Worm (Caenorhabditis elegans) whole organism, L4/young adult: Measurements from ENCODE around the gene dmsr-8.

Experiments
- W03F9.2 ChIP-seq: fragments of 150-350 bp; optimal IDR thresholded peaks from 2 replicates; lab custom pipeline; 2014; ENCODE audit warnings: missing biosample characterization, missing genetic modification characterization
- dao-5 ChIP-seq: sonication (generic microtip); optimal IDR thresholded peaks from 2 replicates; lab custom pipeline; 2016; ENCODE audit warnings: missing genotype, missing genetic modification characterization, moderate library complexity, missing compliant biosample characterization
- him-1 ChIP-seq: sonication (generic microtip); optimal IDR thresholded peaks from 2 replicates; lab custom pipeline; 2016; ENCODE audit warnings: missing genotype, missing genetic modification reagents, missing genetic modification characterization, missing compliant biosample characterization

The dmsr-8 gene

ce11 chrV:10536095-10536691, 22.0 kb upstream of the dmsr-8 start, which contains the start of gene ppm-1.A:
ppm-1.A (minus strand) TSS chrV:10536388.
- TF ChIP-seq him-1 (tag; lab: Kevin White, UChicago) (no peak), W03F9.2 (no peak), dao-5 (tag; lab: Kevin White, UChicago) (no peak)

DNA sequence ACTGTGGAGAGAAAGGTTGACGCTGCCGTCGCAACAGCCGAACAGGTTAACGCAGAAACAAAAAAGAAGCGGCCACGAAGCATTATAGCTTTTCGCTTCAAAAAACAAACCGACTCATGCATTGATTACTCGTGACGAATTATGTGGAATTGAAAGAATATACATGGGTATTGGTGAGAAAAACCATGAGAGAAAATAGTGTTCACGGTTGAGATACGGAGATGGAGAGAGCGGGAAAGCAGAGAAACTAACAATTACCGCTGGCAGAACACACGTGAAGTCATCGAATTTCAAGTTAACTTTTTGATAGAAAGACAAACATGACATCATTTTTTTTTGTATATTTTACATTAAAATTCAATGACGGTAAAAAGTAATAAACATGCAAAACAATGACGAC, 21.2 kb upstream of the dmsr-8 start:
- TF ChIP-seq W03F9.2 (peak; percentile 20), him-1 (tag; lab: Kevin White, UChicago) (no peak)

- no peak for TF ChIP-seq dao-5 (tag; lab: Kevin White, UChicago)
- no peak for TF ChIP-seq W03F9.2
- TF ChIP-seq him-1 (tag; lab: Kevin White, UChicago), result no peak
Measured at ce11 chrV:10532725-10533124, 18.6 kb upstream of the dmsr-8 start, which contains the start of gene txt-10. txt-10 (minus strand) TSS chrV:10532825.

ce11 chrV:10529600-10529999, 15.4 kb upstream of the dmsr-8 start:
- TF ChIP-seq dao-5 (tag; lab: Kevin White, UChicago), result no peak
- TF ChIP-seq him-1 (tag; lab: Kevin White, UChicago), result no peak
- no peak for TF ChIP-seq W03F9.2

- TF ChIP-seq W03F9.2 (no peak), him-1 (tag; lab: Kevin White, UChicago) (no peak), dao-5 (tag; lab: Kevin White, UChicago) (no peak)
Measured at ce11 chrV:10528500-10528899, 14.3 kb upstream of the dmsr-8 start, which contains the start of gene F25D1.3. F25D1.3 (plus strand) TSS chrV:10528724.

DNA sequence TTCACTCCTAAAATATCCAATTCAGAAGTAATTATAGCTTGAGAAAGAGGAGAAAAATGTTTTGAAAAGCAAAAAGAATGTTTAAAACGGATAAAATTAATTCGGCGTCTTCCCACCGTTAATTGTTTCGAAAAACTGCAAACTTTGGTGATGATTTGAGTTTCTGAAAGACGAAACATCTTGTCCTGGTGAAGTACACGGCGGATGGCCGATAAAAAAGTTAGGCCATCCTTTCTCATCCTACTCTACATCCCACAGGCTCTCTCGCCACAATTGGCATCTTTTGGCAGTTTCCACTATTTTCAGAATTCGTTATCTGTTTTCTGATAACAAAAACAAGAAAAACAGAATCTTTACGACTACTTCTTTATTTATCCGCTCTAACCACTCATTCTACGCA, 11.7 kb upstream of the dmsr-8 start, which contains the start of the genes C35A5.8 and hda-11:
TSS of gene C35A5.8 (minus strand) at position 7 of the 400 bp plus-strand sequence.
TSS of gene hda-11 (plus strand) at position 283 of the 400 bp plus-strand sequence.
- TF ChIP-seq him-1 (tag; lab: Kevin White, UChicago), result peak; percentile 47
- TF ChIP-seq W03F9.2, result no peak

DNA sequence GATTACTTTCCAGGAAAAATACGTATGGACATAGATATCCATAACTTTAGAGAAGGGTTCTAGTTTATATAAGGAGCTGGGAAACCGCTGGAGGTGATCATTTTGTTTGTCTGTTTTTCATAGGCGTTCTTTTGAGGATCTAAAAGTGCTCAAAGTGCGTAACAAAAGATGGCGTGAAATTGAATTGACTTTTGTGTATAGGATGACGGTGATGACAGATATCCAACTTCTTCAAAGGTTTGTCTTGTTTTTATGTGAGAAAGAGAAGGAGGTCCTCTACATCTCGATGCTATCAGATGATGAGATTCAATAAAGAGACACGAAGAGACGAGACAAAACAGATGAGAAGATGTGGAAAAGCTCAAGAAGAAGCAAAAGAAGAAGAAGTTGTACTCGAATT, 2.5 kb upstream of the dmsr-8 start:
- TF ChIP-seq W03F9.2 (no peak), him-1 (tag; lab: Kevin White, UChicago) (no peak), dao-5 (tag; lab: Kevin White, UChicago) (no peak)

ce11 chrV:10508855-10509254, 5.3 kb downstream of the dmsr-8 start, which contains the start of gene C35A5.6:
C35A5.6 (plus strand) TSS chrV:10509137.
- TF ChIP-seq W03F9.2 (no peak), dao-5 (tag; lab: Kevin White, UChicago) (no peak), him-1 (tag; lab: Kevin White, UChicago) (no peak)

DNA sequence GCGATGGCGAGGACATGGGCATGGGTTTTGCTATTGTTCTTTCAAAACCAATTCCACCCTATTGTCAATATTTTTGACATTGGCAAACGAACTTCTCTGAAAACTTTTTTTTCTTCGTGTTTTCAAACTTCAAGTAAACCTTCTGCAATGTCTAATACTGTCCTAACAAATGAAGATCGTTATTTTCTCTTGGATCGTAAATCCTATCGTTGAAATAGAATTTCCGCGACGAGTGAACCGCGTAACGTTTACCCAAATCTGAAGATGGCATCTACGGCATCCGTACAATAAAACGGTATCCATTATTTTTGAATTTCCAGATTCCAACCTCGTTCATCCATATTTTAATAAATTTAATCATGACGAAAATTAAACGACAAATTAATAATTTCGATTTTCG, 8.6 kb downstream of the dmsr-8 start, which contains the start of gene C35A5.5:
TSS of gene C35A5.5 (plus strand) at position 301 of the 400 bp plus-strand sequence.
- TF ChIP-seq dao-5 (tag; lab: Kevin White, UChicago), result no peak
- no peak for TF ChIP-seq W03F9.2
- TF ChIP-seq him-1 (tag; lab: Kevin White, UChicago), result no peak

DNA sequence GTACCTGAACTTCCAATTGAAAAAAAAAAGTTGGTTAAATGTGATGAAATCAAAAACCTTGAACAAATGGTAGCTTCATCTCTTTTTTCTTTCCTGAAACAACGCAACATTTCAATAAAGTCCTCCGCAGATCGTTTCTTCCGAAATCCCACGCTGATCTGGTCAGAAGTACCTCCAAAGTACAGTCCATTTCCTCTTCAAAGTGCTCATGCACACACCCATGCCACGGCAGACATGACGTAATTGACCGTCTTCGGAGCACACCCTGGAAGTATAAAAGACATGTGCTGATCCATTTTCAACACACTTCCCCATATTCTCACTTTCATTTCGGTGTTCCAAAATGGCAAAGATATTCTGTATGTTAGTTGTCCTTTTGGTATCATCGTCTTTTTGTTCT, 10.3 kb downstream of the dmsr-8 start, which contains the start of gene C35A5.10:
TSS of gene C35A5.10 (plus strand) at position 301 of the 400 bp plus-strand sequence.
- TF ChIP-seq him-1 (tag; lab: Kevin White, UChicago) (no peak), dao-5 (tag; lab: Kevin White, UChicago) (no peak), W03F9.2 (no peak)

DNA sequence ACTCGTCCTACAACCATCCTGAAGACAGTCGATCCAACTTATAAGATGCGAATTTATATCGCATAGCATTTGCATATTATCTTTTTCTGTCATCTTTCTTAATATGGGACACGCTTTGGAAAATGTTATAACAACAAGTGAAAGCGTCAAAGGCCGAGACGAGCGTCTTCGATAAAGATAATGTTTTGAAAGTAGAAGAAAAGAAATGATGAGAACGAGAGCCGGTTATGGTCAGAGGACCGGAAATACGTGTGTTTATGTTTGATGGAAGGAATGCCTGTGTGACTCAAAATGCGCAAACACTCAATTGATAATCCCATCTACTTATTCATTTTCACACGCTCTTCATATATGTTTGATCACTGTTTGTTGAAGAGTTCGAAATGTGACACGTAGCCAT, 11.2 kb downstream of the dmsr-8 start, which contains the start of gene C35A5.11:
TSS of gene C35A5.11 (minus strand) at position 101 of the 400 bp plus-strand sequence.
- no peak for TF ChIP-seq W03F9.2
- no peak for TF ChIP-seq dao-5 (tag; lab: Kevin White, UChicago)
- TF ChIP-seq him-1 (tag; lab: Kevin White, UChicago), result no peak

- TF ChIP-seq dao-5 (tag; lab: Kevin White, UChicago) (no peak), him-1 (tag; lab: Kevin White, UChicago) (no peak), W03F9.2 (no peak)
Measured at ce11 chrV:10501295-10501694, 12.9 kb downstream of the dmsr-8 start, which contains the start of gene C35A5.3. C35A5.3 (minus strand) TSS chrV:10501395.

- no peak for TF ChIP-seq W03F9.2
- no peak for TF ChIP-seq dao-5 (tag; lab: Kevin White, UChicago)
- TF ChIP-seq him-1 (tag; lab: Kevin White, UChicago), result no peak
Measured at ce11 chrV:10496733-10497132, 17.4 kb downstream of the dmsr-8 start, which contains the start of gene C35A5.4. C35A5.4 (plus strand) TSS chrV:10497033.

DNA sequence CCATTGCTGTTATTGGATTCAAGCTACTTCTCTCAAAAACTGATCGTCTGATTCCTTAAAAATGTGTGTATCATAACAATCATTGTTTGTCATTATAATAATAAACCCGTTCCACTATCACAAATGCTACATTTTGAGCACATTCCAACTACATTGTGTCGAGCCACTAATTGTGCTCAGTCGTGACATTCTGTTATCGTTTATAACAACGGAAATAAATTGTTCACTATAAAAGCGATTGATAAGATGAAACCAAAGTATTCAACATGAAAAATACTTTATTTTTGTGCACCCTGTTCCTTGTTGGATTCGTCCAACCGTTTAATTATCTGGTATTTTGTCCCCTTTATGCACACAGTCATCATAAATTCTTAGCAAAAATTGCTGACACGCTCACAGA, 21.0 kb downstream of the dmsr-8 start, which contains the start of gene ugt-33:
TSS of gene ugt-33 (plus strand) at position 260 of the 400 bp plus-strand sequence.
- no peak for TF ChIP-seq W03F9.2
- TF ChIP-seq dao-5 (tag; lab: Kevin White, UChicago), result no peak
- TF ChIP-seq him-1 (tag; lab: Kevin White, UChicago), result no peak
